Fruit fly (Drosophila melanogaster): Measurements from ENCODE around the gene Meltrin.
A peak's percentile ranks its signal among the peaks of the same experiment; 100 is the strongest.

Meltrin gene

dm6 chr3R:14654976-14655896, 41.9 kb downstream of the Meltrin start (continued):
- TF ChIP-seq corto (GFP tag; optimal IDR thresholded peaks at IDR 0.05) (peak; percentile 86), danr (GFP tag; IDR thresholded peaks at IDR 0.05) (peak; percentile 87), CG11723 (GFP tag; optimal IDR thresholded peaks at IDR 0.05) (peak; percentile 90), Scr (GFP tag; IDR thresholded peaks at IDR 0.05; ENCODE audit: partially characterized antibody) (peak; percentile 76), her (GFP tag; optimal IDR thresholded peaks at IDR 0.05) (peak; percentile 90), HLHmδ (GFP tag; optimal IDR thresholded peaks at IDR 0.05) (peak; percentile 49), ci (GFP tag; IDR thresholded peaks at IDR 0.05) (peak; percentile 96), CG15601 (tag; optimal IDR thresholded peaks at IDR 0.05) (peak; percentile 90), CG5180 (GFP tag; optimal IDR thresholded peaks at IDR 0.05) (peak; percentile 85), Doc3 (GFP tag; IDR thresholded peaks at IDR 0.05; ENCODE audit: partially characterized antibody) (peak; percentile 60; the same call in 2 of the 3 replicates), Usf (GFP tag; optimal IDR thresholded peaks at IDR 0.05) (peak; percentile 86), Drgx (GFP tag; IDR thresholded peaks at IDR 0.05) (peak; percentile 93), Bdp1 (GFP tag; optimal IDR thresholded peaks at IDR 0.05) (peak; percentile 86), ewg (GFP tag; optimal IDR thresholded peaks at IDR 0.05) (peak; percentile 80), CG16815 (GFP tag; optimal IDR thresholded peaks at IDR 0.05) (peak; percentile 89), CG18619 (GFP tag; optimal IDR thresholded peaks at IDR 0.05) (peak; percentile 95), HLH4C (GFP tag; IDR thresholded peaks at IDR 0.05; ENCODE audit: partially characterized antibody) (peak; percentile 49; the same call in 2 of the 3 replicates), Dip2 (GFP tag; IDR thresholded peaks at IDR 0.05) (no peak), CG7556 (GFP tag; optimal IDR thresholded peaks at IDR 0.05) (peak; percentile 93), salm (tag; optimal IDR thresholded peaks at IDR 0.05) (peak; percentile 87), MBD-R2 (GFP tag; IDR thresholded peaks at IDR 0.05) (peak; percentile 83), CG9876 (GFP tag; optimal IDR thresholded peaks at IDR 0.05) (peak; percentile 83), Dip3 (GFP tag; optimal IDR thresholded peaks at IDR 0.05) (peak; percentile 91), CG7928 (GFP tag; optimal IDR thresholded peaks at IDR 0.05) (peak; percentile 78), CG11695 (GFP tag; IDR thresholded peaks at IDR 0.05) (peak; percentile 95), slou (GFP tag; optimal IDR thresholded peaks at IDR 0.05) (peak; percentile 49), trem (tag; optimal IDR thresholded peaks at IDR 0.05) (peak; percentile 88), Gug (GFP tag; IDR thresholded peaks at IDR 0.05) (peak; percentile 85), Fer1 (GFP tag; optimal IDR thresholded peaks at IDR 0.05) (peak; percentile 96), YL-1 (GFP tag; optimal IDR thresholded peaks at IDR 0.05) (peak; percentile 98), CG34376 (GFP tag; optimal IDR thresholded peaks at IDR 0.05) (peak; percentile 92), twi (tag; optimal IDR thresholded peaks at IDR 0.05) (peak; percentile 86), CG9609 (GFP tag; optimal IDR thresholded peaks at IDR 0.05) (peak; percentile 89), Dek (tag; optimal IDR thresholded peaks at IDR 0.05) (peak; percentile 91), seq (GFP tag; IDR thresholded peaks at IDR 0.05) (peak; percentile 90), CG11085 (GFP tag; IDR thresholded peaks at IDR 0.05) (peak; percentile 84), CkIIα-i1 (GFP tag; IDR thresholded peaks at IDR 0.05) (0 out of 2 replicates have a peak, but pooled peaks have one; percentile 37), CG13296 (GFP tag; optimal IDR thresholded peaks at IDR 0.05) (peak; percentile 94), CG2129 (GFP tag; IDR thresholded peaks at IDR 0.05; ENCODE audit: partially characterized antibody) (peak; percentile 27; the same call in 1 of the 2 replicates), NK7.1 (GFP tag; optimal IDR thresholded peaks at IDR 0.05) (peak; percentile 89), Sry-β (GFP tag; optimal IDR thresholded peaks at IDR 0.05) (peak; percentile 51), CG14050 (GFP tag; IDR thresholded peaks at IDR 0.05) (peak; percentile 89), dati (GFP tag; IDR thresholded peaks at IDR 0.05) (peak; percentile 56; the same call in 1 of the 2 replicates), CG7745 (tag; optimal IDR thresholded peaks at IDR 0.05) (peak; percentile 68), pho (GFP tag; optimal IDR thresholded peaks at IDR 0.05) (peak; percentile 90), so (GFP tag; IDR thresholded peaks at IDR 0.05) (peak; percentile 94), CG12659 (GFP tag; optimal IDR thresholded peaks at IDR 0.05) (peak; percentile 96), CG2678 (tag; optimal IDR thresholded peaks at IDR 0.05) (peak; percentile 97)

Data from whole organism, embryonic.